Fruit fly (Drosophila melanogaster) whole organism, embryonic: ENCODE results near the gene Gs1l.

Experiments
- Adf1 ChIP-seq: fragments of 200-800 bp; sonication (Bioruptor generic); IDR thresholded peaks from 2 replicates; pipeline ENCODE4 v1.3.6; 2022; ENCODE audit warnings: missing biosample characterization, missing genetic modification characterization
- Atf-2 ChIP-seq: fragments of 200-800 bp; sonication (Bioruptor generic); optimal IDR thresholded peaks from 2 replicates; lab custom pipeline; 2016; ENCODE audit warnings: missing biosample characterization, missing genetic modification characterization
- C15 ChIP-seq: fragments of 200-800 bp; sonication (Bioruptor generic); IDR thresholded peaks from 3 replicates; pipeline ENCODE4 v1.3.6; 2022; ENCODE audit warnings: missing biosample characterization, missing genetic modification characterization
- CG10431 ChIP-seq: fragments of 200-800 bp; sonication (Bioruptor generic); optimal IDR thresholded peaks from 3 replicates; lab custom pipeline; 2018; ENCODE audit warnings: missing biosample characterization, mild to moderate bottlenecking, missing genetic modification characterization
- CG12236 ChIP-seq: fragments of 200-800 bp; sonication (Bioruptor generic); optimal IDR thresholded peaks from 2 replicates; lab custom pipeline; 2016; ENCODE audit warnings: missing biosample characterization, missing genetic modification characterization
- CG12659 ChIP-seq: fragments of 200-800 bp; sonication (Bioruptor generic); optimal IDR thresholded peaks from 3 replicates; lab custom pipeline; 2017; ENCODE audit warnings: mild to moderate bottlenecking, missing biosample characterization, missing genetic modification reagents, missing genetic modification characterization
- CG13287 ChIP-seq: fragments of 200-800 bp; sonication (Bioruptor generic); IDR thresholded peaks from 2 replicates; pipeline ENCODE4 v1.3.6; 2022; ENCODE audit warnings: missing biosample characterization, missing genetic modification characterization; ENCODE audit not compliant: partially characterized antibody
- CG1529 ChIP-seq: fragments of 200-800 bp; sonication (Bioruptor generic); optimal IDR thresholded peaks from 3 replicates; lab custom pipeline; 2018; ENCODE audit warnings: missing biosample characterization, missing genetic modification characterization
- CG15514 ChIP-seq: fragments of 200-800 bp; sonication (Bioruptor generic); optimal IDR thresholded peaks from 3 replicates; lab custom pipeline; 2017; ENCODE audit warnings: missing biosample characterization, missing genetic modification characterization, mild to moderate bottlenecking, moderate library complexity, missing genetic modification reagents
- CG16813 ChIP-seq: fragments of 200-800 bp; sonication (Bioruptor generic); IDR thresholded peaks from 3 replicates; pipeline ENCODE4 v1.3.6; 2022; ENCODE audit warnings: missing biosample characterization, missing genetic modification characterization; ENCODE audit not compliant: partially characterized antibody
- CG17328 ChIP-seq: fragments of 200-800 bp; sonication (Bioruptor generic); IDR thresholded peaks from 2 replicates; pipeline ENCODE4 v1.3.6; 2022; ENCODE audit warnings: missing biosample characterization, missing genetic modification characterization
- CG2116 ChIP-seq: fragments of 200-800 bp; sonication (Bioruptor generic); optimal IDR thresholded peaks from 3 replicates; lab custom pipeline; 2018; ENCODE audit warnings: missing biosample characterization, mild to moderate bottlenecking, missing genetic modification characterization
- CG2129 ChIP-seq: fragments of 200-800 bp; sonication (Bioruptor generic); IDR thresholded peaks from 2 replicates; pipeline ENCODE4 v1.3.6; 2022; ENCODE audit warnings: missing biosample characterization, missing genetic modification characterization; ENCODE audit not compliant: partially characterized antibody
- CG3281 ChIP-seq: fragments of 200-800 bp; sonication (Bioruptor generic); optimal IDR thresholded peaks from 3 replicates; lab custom pipeline; 2017; ENCODE audit warnings: missing biosample characterization, mild to moderate bottlenecking, missing genetic modification characterization
- CG3838 ChIP-seq: fragments of 200-800 bp; sonication (Bioruptor generic); optimal IDR thresholded peaks from 3 replicates; lab custom pipeline; 2016; ENCODE audit warnings: missing biosample characterization, missing genetic modification characterization
- CG4360 ChIP-seq: fragments of 200-800 bp; sonication (Bioruptor generic); IDR thresholded peaks from 2 replicates; pipeline ENCODE4 v1.3.6; 2022; ENCODE audit warnings: missing biosample characterization, missing genetic modification characterization
- CG4404 ChIP-seq: fragments of 200-800 bp; sonication (Bioruptor generic); IDR thresholded peaks from 2 replicates; pipeline ENCODE4 v1.3.6; 2022; ENCODE audit warnings: missing biosample characterization, missing genetic modification characterization
- CG4820 ChIP-seq: fragments of 200-800 bp; sonication (Bioruptor generic); optimal IDR thresholded peaks from 3 replicates; lab custom pipeline; 2016; ENCODE audit warnings: missing biosample characterization, missing genetic modification characterization
- CG6813 ChIP-seq: fragments of 200-800 bp; sonication (Bioruptor generic); optimal IDR thresholded peaks from 2 replicates; lab custom pipeline; 2017; ENCODE audit warnings: missing biosample characterization, missing genetic modification characterization, mild to moderate bottlenecking, moderate library complexity, missing genetic modification reagents
- CG8924 ChIP-seq: fragments of 200-800 bp; optimal IDR thresholded peaks from 3 replicates; lab custom pipeline; 2019; ENCODE audit warnings: missing biosample characterization, mild to moderate bottlenecking, missing genetic modification characterization, moderate library complexity
- CG9727 ChIP-seq: fragments of 200-800 bp; sonication (Bioruptor generic); optimal IDR thresholded peaks from 3 replicates; lab custom pipeline; 2017; ENCODE audit warnings: missing biosample characterization, mild to moderate bottlenecking, missing genetic modification characterization
- CG9797 ChIP-seq: fragments of 200-800 bp; sonication (Bioruptor generic); optimal IDR thresholded peaks from 3 replicates; lab custom pipeline; 2018; ENCODE audit warnings: missing biosample characterization, mild to moderate bottlenecking, missing genetic modification characterization
- CkIIα-i1 ChIP-seq: fragments of 200-800 bp; sonication (Bioruptor generic); IDR thresholded peaks from 2 replicates; pipeline ENCODE4 v1.3.6; 2022; ENCODE audit warnings: missing biosample characterization, missing genetic modification characterization
- CrebB ChIP-seq: fragments of 200-800 bp; sonication (Bioruptor generic); optimal IDR thresholded peaks from 3 replicates; lab custom pipeline; 2018; ENCODE audit warnings: missing biosample characterization, mild to moderate bottlenecking, missing genetic modification characterization
- Dip3 ChIP-seq: fragments of 200-800 bp; sonication (Bioruptor generic); optimal IDR thresholded peaks from 3 replicates; lab custom pipeline; 2016; ENCODE audit warnings: missing biosample characterization, missing genetic modification characterization
- Ets65A ChIP-seq: fragments of 200-800 bp; sonication (Bioruptor generic); peaks from one replicate; lab custom pipeline; 2016; ENCODE audit warnings: missing biosample characterization, missing genetic modification characterization
- HmgD ChIP-seq: fragments of 200-800 bp; sonication (Bioruptor generic); optimal IDR thresholded peaks from 3 replicates; lab custom pipeline; 2016; ENCODE audit warnings: missing biosample characterization, missing genetic modification characterization
- MESR4 ChIP-seq: fragments of 200-800 bp; sonication (Bioruptor generic); optimal IDR thresholded peaks from 2 replicates; lab custom pipeline; 2018; ENCODE audit warnings: missing biosample characterization, mild to moderate bottlenecking, missing genetic modification characterization, moderate library complexity
- Med ChIP-seq: fragments of 200-800 bp; sonication (Bioruptor generic); peaks from one replicate; lab custom pipeline; 2016; ENCODE audit warnings: missing biosample characterization, missing genetic modification characterization, mild to moderate bottlenecking, inconsistent platforms, moderate library complexity
- NC2β ChIP-seq: fragments of 200-800 bp; sonication (Bioruptor generic); optimal IDR thresholded peaks from 2 replicates; lab custom pipeline; 2016; ENCODE audit warnings: missing biosample characterization, missing genetic modification characterization
- NK7.1 ChIP-seq: fragments of 200-800 bp; sonication (Bioruptor generic); optimal IDR thresholded peaks from 3 replicates; lab custom pipeline; 2016; ENCODE audit warnings: missing biosample characterization, missing genetic modification characterization
- Opbp ChIP-seq: fragments of 200-800 bp; sonication (Bioruptor generic); IDR thresholded peaks from 3 replicates; pipeline ENCODE4 v1.3.6; 2022; ENCODE audit warnings: missing biosample characterization, missing genetic modification characterization; ENCODE audit not compliant: partially characterized antibody
- Rfx ChIP-seq: fragments of 200-800 bp; sonication (Bioruptor generic); IDR thresholded peaks from 2 replicates; pipeline ENCODE4 v1.3.6; 2022; ENCODE audit warnings: missing biosample characterization, missing genetic modification characterization
- Stat92E ChIP-seq, 3 experiments: fragments of >200 bp in 2 of 3; fragments of 200-800 bp in 1 of 3; sonication (Bioruptor generic) in 1 of 3; optimal IDR thresholded peaks; 2 replicates each; lab custom pipeline; 2017 to 2019; ENCODE audit warnings: missing biosample characterization in 3 of 3, missing genetic modification characterization in 3 of 3, mild to moderate bottlenecking in 1 of 3, moderate library complexity in 1 of 3
- ab ChIP-seq: fragments of 200-800 bp; sonication (Bioruptor generic); optimal IDR thresholded peaks from 2 replicates; lab custom pipeline; 2016; ENCODE audit warnings: missing biosample characterization, missing genetic modification characterization
- az2 ChIP-seq: fragments of 200-800 bp; sonication (Bioruptor generic); optimal IDR thresholded peaks from 3 replicates; lab custom pipeline; 2016; ENCODE audit warnings: missing biosample characterization, missing genetic modification characterization
- bab2 ChIP-seq: fragments of 200-800 bp; sonication (Bioruptor generic); optimal IDR thresholded peaks from 2 replicates; lab custom pipeline; 2016; ENCODE audit warnings: missing biosample characterization, missing genetic modification characterization
- br ChIP-seq: fragments of >200 bp; optimal IDR thresholded peaks from 2 replicates; lab custom pipeline; 2017
- chm ChIP-seq: fragments of 200-800 bp; sonication (Bioruptor generic); IDR thresholded peaks from 2 replicates; pipeline ENCODE4 v1.3.6; 2022; ENCODE audit warnings: missing biosample characterization, missing genetic modification characterization
- eve ChIP-seq, 2 experiments: fragments of >200 bp; optimal IDR thresholded peaks; 2 replicates each; lab custom pipeline; 2017; ENCODE audit warnings: missing biosample characterization in 2 of 2, missing genetic modification characterization in 2 of 2
- fu2 ChIP-seq: fragments of 200-800 bp; sonication (Bioruptor generic); optimal IDR thresholded peaks from 2 replicates; lab custom pipeline; 2016; ENCODE audit warnings: missing biosample characterization, missing genetic modification characterization
- gce ChIP-seq: fragments of 200-800 bp; sonication (Bioruptor generic); IDR thresholded peaks from 3 replicates; pipeline ENCODE4 v1.3.6; 2022; ENCODE audit warnings: missing biosample characterization, missing genetic modification characterization
- gro ChIP-seq: fragments of 200-800 bp; sonication (Bioruptor generic); optimal IDR thresholded peaks from 2 replicates; lab custom pipeline; 2016; ENCODE audit warnings: missing biosample characterization, missing genetic modification characterization
- lbe ChIP-seq: fragments of 200-800 bp; sonication (Bioruptor generic); optimal IDR thresholded peaks from 2 replicates; lab custom pipeline; 2016; ENCODE audit warnings: missing biosample characterization, mild to moderate bottlenecking, missing genetic modification characterization
- lola ChIP-seq, 3 experiments: fragments of >200 bp in 2 of 3; fragments of 200-800 bp in 1 of 3; sonication (Bioruptor generic) in 1 of 3; optimal IDR thresholded peaks; 2 replicates each; lab custom pipeline; 2017 to 2019; ENCODE audit warnings: missing biosample characterization in 3 of 3, missing genetic modification characterization in 3 of 3, mild to moderate bottlenecking in 1 of 3, moderate library complexity in 1 of 3
- prd ChIP-seq, 3 experiments: fragments of >200 bp in 2 of 3; fragments of 200-800 bp in 1 of 3; sonication (Bioruptor generic) in 1 of 3; optimal IDR thresholded peaks in 2 of 3; IDR thresholded peaks in 1 of 3; 2 replicates in 2 of 3; 3 replicates in 1 of 3; pipeline versions ENCODE4 v1.3.6 to Lab custom; 2017 to 2022; ENCODE audit warnings: missing biosample characterization in 1 of 3, missing genetic modification characterization in 1 of 3
- pros ChIP-seq: fragments of 200-800 bp; sonication (Bioruptor generic); optimal IDR thresholded peaks from 3 replicates; lab custom pipeline; 2019; ENCODE audit warnings: missing biosample characterization, mild to moderate bottlenecking, missing genetic modification characterization, moderate library complexity
- salm ChIP-seq: fragments of 200-800 bp; sonication (Bioruptor generic); optimal IDR thresholded peaks from 2 replicates; lab custom pipeline; 2018; ENCODE audit warnings: missing biosample characterization, mild to moderate bottlenecking, missing genetic modification characterization
- shn ChIP-seq: fragments of 200-800 bp; sonication (Bioruptor generic); optimal IDR thresholded peaks from 3 replicates; lab custom pipeline; 2016; ENCODE audit warnings: missing biosample characterization, missing genetic modification characterization
- toy ChIP-seq: fragments of 200-800 bp; sonication (Bioruptor generic); IDR thresholded peaks from 2 replicates; pipeline ENCODE4 v1.3.6; 2022; ENCODE audit warnings: missing biosample characterization, missing genetic modification characterization
- vfl ChIP-seq: fragments of 200-800 bp; sonication (Bioruptor generic); optimal IDR thresholded peaks from 2 replicates; lab custom pipeline; 2016; ENCODE audit warnings: missing biosample characterization, missing genetic modification characterization
- zfh1 ChIP-seq: fragments of 200-800 bp; sonication (Bioruptor generic); IDR thresholded peaks from 3 replicates; pipeline ENCODE4 v1.3.6; 2022; ENCODE audit warnings: missing biosample characterization, missing genetic modification characterization

Gene Gs1l

DNA sequence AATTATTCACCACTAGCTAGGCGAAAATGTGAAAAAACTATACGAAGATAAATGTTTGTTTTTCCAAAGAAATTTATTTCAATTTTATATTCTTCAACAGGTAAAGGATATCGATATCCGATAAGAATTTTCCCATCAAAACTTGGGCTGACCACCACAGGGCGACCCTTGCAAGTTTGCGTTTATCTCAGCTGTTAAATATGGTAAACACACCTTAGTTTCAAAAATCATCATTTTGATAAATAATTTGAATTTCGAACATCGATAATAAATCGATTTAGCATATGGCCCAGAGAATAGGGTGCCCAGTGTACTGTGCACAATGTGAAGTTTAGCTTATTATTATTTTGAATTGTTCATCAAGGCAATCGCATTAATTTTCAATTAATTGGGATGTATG is 6.7 kb upstream of the Gs1l start, which contains the start of the genes CG15443 and Paris (continued):
- TF ChIP-seq zfh1 (GFP tag; lab: Robert Waterston, UW) (no peak), gce (no peak), Stat92E (GFP tag; optimal IDR thresholded peaks at IDR 0.05; lab: Kevin White, UChicago) (no peak), CG12236 (GFP tag; lab: Kevin White, UChicago) (no peak), NK7.1 (GFP tag; lab: Kevin White, UChicago) (no peak), NC2β (no peak), Rfx (GFP tag; lab: Robert Waterston, UW) (peak; percentile 31; the same call in 1 of the 2 replicates), CG3838 (GFP tag; lab: Kevin White, UChicago) (no peak), Dip3 (GFP tag; lab: Kevin White, UChicago) (no peak), lola (GFP tag; optimal IDR thresholded peaks at IDR 0.05; lab: Kevin White, UChicago) (no peak), CG15514 (peak; percentile 54), bab2 (GFP tag; lab: Kevin White, UChicago) (no peak), CG4820 (GFP tag; lab: Kevin White, UChicago) (no peak), CG8924 (tag; lab: Kevin White, UChicago) (peak; percentile 16), eve (GFP tag; optimal IDR thresholded peaks at IDR 0.05; lab: Kevin White, UChicago) (no peak), CG9727 (GFP tag; lab: Kevin White, UChicago) (no peak), br (lab: Kevin White, UChicago) (no peak), C15 (GFP tag; lab: Robert Waterston, UW) (no peak), CG10431 (GFP tag; lab: Kevin White, UChicago) (peak; percentile 3), HmgD (GFP tag; lab: Kevin White, UChicago) (no peak), CG16813 (GFP tag; lab: Robert Waterston, UW) (peak; percentile 77), CG4360 (GFP tag; lab: Robert Waterston, UW) (no peak), Ets65A (no peak), CG2116 (peak; percentile 55), az2 (GFP tag; lab: Kevin White, UChicago) (no peak), toy (GFP tag; lab: Robert Waterston, UW) (no peak), CG6813 (GFP tag; lab: Kevin White, UChicago) (no peak), CG13287 (peak; percentile 85), pros (GFP tag; lab: Kevin White, UChicago) (no peak), lbe (GFP tag; lab: Kevin White, UChicago) (no peak), fu2 (GFP tag; lab: Kevin White, UChicago) (no peak), salm (tag; lab: Kevin White, UChicago) (no peak), MESR4 (peak; percentile 2), Opbp (GFP tag; lab: Robert Waterston, UW) (peak; percentile 82; the same call in 2 of the 3 replicates), gro (GFP tag; lab: Kevin White, UChicago) (no peak), CG4404 (no peak), CG2129 (GFP tag; lab: Robert Waterston, UW) (no peak), Atf-2 (no peak), shn (GFP tag; lab: Kevin White, UChicago) (no peak), CG17328 (GFP tag; lab: Robert Waterston, UW) (no peak), prd (optimal IDR thresholded peaks at IDR 0.05; lab: Kevin White, UChicago) (no peak), prd (GFP tag; IDR thresholded peaks at IDR 0.05; lab: Robert Waterston, UW) (no peak), CG3281 (GFP tag; lab: Kevin White, UChicago) (peak; percentile 10), CG9797 (no peak), Adf1 (GFP tag; lab: Robert Waterston, UW) (no peak), ab (GFP tag; lab: Kevin White, UChicago) (no peak), chm (GFP tag; lab: Robert Waterston, UW) (no peak), CkIIα-i1 (no peak), CG12659 (GFP tag; lab: Kevin White, UChicago) (peak; percentile 46), Med (peak; percentile 81), vfl (GFP tag; lab: Kevin White, UChicago) (no peak), CrebB (no peak), CG1529 (GFP tag; lab: Kevin White, UChicago) (no peak)
